Fruit fly (Drosophila melanogaster): Measurements from ENCODE around the gene Uch.
A peak's percentile ranks its signal among the peaks of the same experiment; 100 is the strongest.

Gene Uch

DNA sequence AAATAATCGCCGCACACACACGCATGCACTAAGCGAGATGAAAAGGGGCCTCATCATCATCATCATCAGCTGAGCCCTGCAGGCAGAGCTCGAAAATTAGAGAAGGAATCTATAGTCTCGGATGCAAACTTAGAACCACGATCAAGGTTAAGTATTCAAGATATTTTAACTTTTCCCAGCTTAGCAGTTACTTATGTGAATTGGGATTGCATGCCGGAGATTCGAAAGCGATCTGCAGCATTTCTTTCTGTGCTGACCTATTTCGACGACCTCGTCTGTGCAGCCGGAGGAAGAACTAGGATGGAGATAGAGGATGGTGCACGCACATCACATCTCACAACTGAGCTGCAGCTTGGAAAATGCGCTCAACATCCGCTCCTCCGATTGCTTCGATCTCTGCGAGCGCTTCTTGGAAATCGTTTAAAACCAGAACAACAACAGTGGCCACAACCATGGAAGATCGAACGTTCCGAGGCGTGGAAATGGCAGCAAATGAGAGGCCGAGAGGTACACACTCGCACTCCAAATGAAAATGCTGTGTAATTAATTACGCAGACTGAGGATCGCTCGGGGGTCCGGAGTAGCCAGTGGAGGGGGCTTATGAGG is 31.2 kb downstream of the Uch start (continued):
- TF ChIP-seq mld (GFP tag; IDR thresholded peaks at IDR 0.05; ENCODE audit: partially characterized antibody) (no peak), CG10979 (tag; optimal IDR thresholded peaks at IDR 0.05) (peak; percentile 88), CG31224 (GFP tag; IDR thresholded peaks at IDR 0.05) (no peak), CHES-1-like (GFP tag; optimal IDR thresholded peaks at IDR 0.05) (peak; percentile 67), Fer1 (GFP tag; optimal IDR thresholded peaks at IDR 0.05) (no peak), Bgb (GFP tag; IDR thresholded peaks at IDR 0.05; ENCODE audit: partially characterized antibody) (no peak), CG34224 (GFP tag; IDR thresholded peaks at IDR 0.05; ENCODE audit: partially characterized antibody) (no peak), gsb (GFP tag; IDR thresholded peaks at IDR 0.05) (no peak), Neu2 (GFP tag; optimal IDR thresholded peaks at IDR 0.05; ENCODE audit: borderline replicate concordance) (peak; percentile 14), CG1647 (GFP tag; optimal IDR thresholded peaks at IDR 0.05) (peak; percentile 27), CG13287 (GFP tag; IDR thresholded peaks at IDR 0.05; ENCODE audit: partially characterized antibody) (no peak), ems (GFP tag; optimal IDR thresholded peaks at IDR 0.05) (no peak), hkb (optimal IDR thresholded peaks at IDR 0.05) (no peak), hkb (GFP tag; IDR thresholded peaks at IDR 0.05) (peak; percentile 62; the same call in 1 of the 2 replicates), Eip74EF (GFP tag; optimal IDR thresholded peaks at IDR 0.05) (no peak), Side (GFP tag; optimal IDR thresholded peaks at IDR 0.05) (peak; percentile 73), gro (GFP tag; optimal IDR thresholded peaks at IDR 0.05) (no peak), CG17802 (tag; optimal IDR thresholded peaks at IDR 0.05) (no peak), wdn (GFP tag; IDR thresholded peaks at IDR 0.05) (no peak), HLH4C (GFP tag; IDR thresholded peaks at IDR 0.05; ENCODE audit: partially characterized antibody) (no peak), BEAF-32 (GFP tag; optimal IDR thresholded peaks at IDR 0.05) (no peak), en (GFP tag; optimal IDR thresholded peaks at IDR 0.05) (peak; percentile 9), p53 (GFP tag; optimal IDR thresholded peaks at IDR 0.05) (peak; percentile 32), CG8359 (GFP tag; optimal IDR thresholded peaks at IDR 0.05; ENCODE audit: borderline replicate concordance) (peak; percentile 74), CG33557 (GFP tag; optimal IDR thresholded peaks at IDR 0.05) (peak; percentile 91), dmrt11E (tag; optimal IDR thresholded peaks at IDR 0.05) (peak; percentile 97), grn (GFP tag; optimal IDR thresholded peaks at IDR 0.05) (no peak), sob (GFP tag; IDR thresholded peaks at IDR 0.05) (no peak), CG17359 (tag; optimal IDR thresholded peaks at IDR 0.05) (no peak), dan (GFP tag; IDR thresholded peaks at IDR 0.05) (peak; percentile 89), CG14014 (GFP tag; IDR thresholded peaks at IDR 0.05) (no peak), hth (optimal IDR thresholded peaks at IDR 0.05) (no peak), Atf-2 (GFP tag; optimal IDR thresholded peaks at IDR 0.05) (peak; percentile 56), CG6272 (GFP tag; IDR thresholded peaks at IDR 0.05) (0 out of 2 replicates have a peak, but pooled peaks have one; percentile 34), Hand (GFP tag; optimal IDR thresholded peaks at IDR 0.05) (no peak), CG14667 (GFP tag; IDR thresholded peaks at IDR 0.05) (peak; percentile 60), CG6791 (GFP tag; IDR thresholded peaks at IDR 0.05; ENCODE audit: partially characterized antibody) (no peak), abd-A (tag; optimal IDR thresholded peaks at IDR 0.05) (no peak), cato (GFP tag; optimal IDR thresholded peaks at IDR 0.05; ENCODE audit: borderline replicate concordance) (peak; percentile 25), D19A (tag; optimal IDR thresholded peaks at IDR 0.05) (peak; percentile 70), Elba2 (GFP tag; optimal IDR thresholded peaks at IDR 0.05) (peak; percentile 56), Optix (GFP tag; IDR thresholded peaks at IDR 0.05) (peak; percentile 72; the same call in 2 of the 3 replicates), Dek (tag; optimal IDR thresholded peaks at IDR 0.05) (no peak), scrt (GFP tag; optimal IDR thresholded peaks at IDR 0.05) (no peak), Hr78 (GFP tag; optimal IDR thresholded peaks at IDR 0.05) (no peak), otp (GFP tag; IDR thresholded peaks at IDR 0.05) (peak; percentile 86), YL-1 (GFP tag; optimal IDR thresholded peaks at IDR 0.05) (no peak), CG14441 (GFP tag; IDR thresholded peaks at IDR 0.05) (no peak), CG4820 (GFP tag; optimal IDR thresholded peaks at IDR 0.05) (peak; percentile 64)
